Worm (Caenorhabditis elegans): ENCODE measurements around the gene Y56A3A.33.

ce11 chrIII:11995783-11996182, 7.0 kb downstream of the Y56A3A.33 start:
- TF ChIP-seq ama-1 (optimal IDR thresholded peaks at IDR 0.05) (no peak), snpc-4 (tag; optimal IDR thresholded peaks at IDR 0.05) (no peak), skn-1 (tag; optimal IDR thresholded peaks at IDR 0.05) (no peak), daf-12 (tag; optimal IDR thresholded peaks at IDR 0.05) (no peak), unc-62 (GFP tag; optimal IDR thresholded peaks at IDR 0.05) (no peak), unc-39 (tag; optimal IDR thresholded peaks at IDR 0.05) (no peak), aly-2 (tag; optimal IDR thresholded peaks at IDR 0.05) (no peak), zag-1 (tag; optimal IDR thresholded peaks at IDR 0.05) (no peak), egl-27 (tag; optimal IDR thresholded peaks at IDR 0.05) (no peak), ceh-9 (tag; optimal IDR thresholded peaks at IDR 0.05) (no peak), nfya-1 (tag; optimal IDR thresholded peaks at IDR 0.05; ENCODE audit: insufficient read depth) (peak; percentile 59)
